Worm (Caenorhabditis elegans) whole organism, mixed stage, embryonic: ENCODE data around the gene T01C3.11.

Experiments
- blmp-1 ChIP-seq: fragments of 150-350 bp; optimal IDR thresholded peaks from 2 replicates; lab custom pipeline; 2014; ENCODE audit warnings: missing biosample characterization, missing genetic modification characterization
- ceh-39 ChIP-seq: fragments of 150-350 bp; optimal IDR thresholded peaks from 2 replicates; lab custom pipeline; 2014; ENCODE audit warnings: missing biosample characterization, missing genetic modification characterization
- ceh-43 ChIP-seq: fragments of 200-800 bp; sonication (Bioruptor generic); optimal IDR thresholded peaks from 2 replicates; lab custom pipeline; 2018; ENCODE audit warnings: mild to moderate bottlenecking, missing genetic modification characterization, moderate library complexity, missing compliant biosample characterization
- ceh-83 ChIP-seq: fragments of 200-800 bp; sonication (Bioruptor generic); optimal IDR thresholded peaks from 2 replicates; lab custom pipeline; 2018; ENCODE audit warnings: mild to moderate bottlenecking, missing genetic modification characterization, missing compliant biosample characterization
- ces-1 ChIP-seq: fragments of 150-350 bp; optimal IDR thresholded peaks from 2 replicates; lab custom pipeline; 2014; ENCODE audit warnings: missing biosample characterization, missing genetic modification reagents, missing genetic modification characterization
- drap-1 ChIP-seq: fragments of 200-800 bp; sonication (Bioruptor generic); optimal IDR thresholded peaks from 3 replicates; lab custom pipeline; 2018; ENCODE audit warnings: mild to moderate bottlenecking, missing genetic modification characterization, missing compliant biosample characterization
- elt-1 ChIP-seq: sonication (generic microtip); optimal IDR thresholded peaks from 2 replicates; lab custom pipeline; 2017; ENCODE audit warnings: missing genetic modification characterization, mild to moderate bottlenecking, missing compliant biosample characterization, antibody characterized with exemption, moderate library complexity, borderline replicate concordance; ENCODE audit not compliant: insufficient read depth
- elt-3 ChIP-seq: fragments of 150-350 bp; optimal IDR thresholded peaks from 2 replicates; lab custom pipeline; 2014; ENCODE audit warnings: missing biosample characterization, missing genetic modification characterization
- flh-1 ChIP-seq: fragments of 200-800 bp; sonication (Bioruptor generic); optimal IDR thresholded peaks from 2 replicates; lab custom pipeline; 2018; ENCODE audit warnings: mild to moderate bottlenecking, missing genetic modification characterization, moderate library complexity, missing compliant biosample characterization
- ham-2 ChIP-seq: fragments of 200-800 bp; sonication (Bioruptor generic); optimal IDR thresholded peaks from 2 replicates; lab custom pipeline; 2018; ENCODE audit warnings: mild to moderate bottlenecking, missing genetic modification characterization, missing compliant biosample characterization
- lin-32 ChIP-seq: fragments of 200-800 bp; sonication (Bioruptor generic); optimal IDR thresholded peaks from 2 replicates; lab custom pipeline; 2018; ENCODE audit warnings: mild to moderate bottlenecking, missing genetic modification characterization, missing compliant biosample characterization
- lsy-2 ChIP-seq: fragments of 150-350 bp; optimal IDR thresholded peaks from 2 replicates; lab custom pipeline; 2014; ENCODE audit warnings: missing biosample characterization, missing genetic modification characterization
- mab-5 ChIP-seq: fragments of 150-350 bp; optimal IDR thresholded peaks from 2 replicates; lab custom pipeline; 2014; ENCODE audit warnings: missing biosample characterization, missing genetic modification characterization
- mep-1 ChIP-seq: fragments of 150-350 bp; optimal IDR thresholded peaks from 2 replicates; lab custom pipeline; 2017; ENCODE audit warnings: missing biosample characterization, missing genetic modification reagents, missing genetic modification characterization, inconsistent platforms
- nhr-12 ChIP-seq: fragments of 150-350 bp; optimal IDR thresholded peaks from 2 replicates; lab custom pipeline; 2014; ENCODE audit warnings: missing biosample characterization, missing genetic modification characterization
- nhr-2 ChIP-seq: fragments of 150-350 bp; optimal IDR thresholded peaks from 2 replicates; lab custom pipeline; 2014; ENCODE audit warnings: missing biosample characterization, missing genetic modification characterization
- nhr-28 ChIP-seq: fragments of 150-350 bp; optimal IDR thresholded peaks from 2 replicates; lab custom pipeline; 2014; ENCODE audit warnings: missing biosample characterization, missing genetic modification characterization
- nhr-76 ChIP-seq: sonication (generic microtip); optimal IDR thresholded peaks from 2 replicates; lab custom pipeline; 2017; ENCODE audit warnings: missing biosample characterization, missing genetic modification characterization
- pha-4 ChIP-seq: fragments of 150-350 bp; optimal IDR thresholded peaks from 2 replicates; lab custom pipeline; 2018; ENCODE audit warnings: missing biosample characterization, missing genetic modification reagents, missing genetic modification characterization
- sem-2 ChIP-seq: fragments of 200-800 bp; sonication (Bioruptor generic); optimal IDR thresholded peaks from 2 replicates; lab custom pipeline; 2018; ENCODE audit warnings: mild to moderate bottlenecking, missing genetic modification characterization, missing compliant biosample characterization
- snpc-4 ChIP-seq: fragments of 150-350 bp; optimal IDR thresholded peaks from 2 replicates; lab custom pipeline; 2014; ENCODE audit warnings: missing biosample characterization, missing genetic modification characterization
- tbx-8 ChIP-seq: fragments of 200-800 bp; sonication (Bioruptor generic); optimal IDR thresholded peaks from 2 replicates; lab custom pipeline; 2018; ENCODE audit warnings: mild to moderate bottlenecking, missing genetic modification characterization, moderate library complexity, missing compliant biosample characterization
- unc-120 ChIP-seq: sonication (generic microtip); optimal IDR thresholded peaks from 2 replicates; lab custom pipeline; 2017; ENCODE audit warnings: missing genetic modification characterization, missing compliant biosample characterization; ENCODE audit not compliant: poor library complexity, severe bottlenecking
- unc-39 ChIP-seq: fragments of 150-350 bp; optimal IDR thresholded peaks from 2 replicates; lab custom pipeline; 2014; ENCODE audit warnings: missing biosample characterization, missing genetic modification characterization
- zip-8 ChIP-seq: fragments of 150-350 bp; optimal IDR thresholded peaks from 2 replicates; lab custom pipeline; 2014; ENCODE audit warnings: missing biosample characterization, missing genetic modification characterization
- ztf-11 ChIP-seq: fragments of 150-350 bp; optimal IDR thresholded peaks from 2 replicates; lab custom pipeline; 2014; ENCODE audit warnings: missing biosample characterization, missing genetic modification characterization

Gene T01C3.11

DNA sequence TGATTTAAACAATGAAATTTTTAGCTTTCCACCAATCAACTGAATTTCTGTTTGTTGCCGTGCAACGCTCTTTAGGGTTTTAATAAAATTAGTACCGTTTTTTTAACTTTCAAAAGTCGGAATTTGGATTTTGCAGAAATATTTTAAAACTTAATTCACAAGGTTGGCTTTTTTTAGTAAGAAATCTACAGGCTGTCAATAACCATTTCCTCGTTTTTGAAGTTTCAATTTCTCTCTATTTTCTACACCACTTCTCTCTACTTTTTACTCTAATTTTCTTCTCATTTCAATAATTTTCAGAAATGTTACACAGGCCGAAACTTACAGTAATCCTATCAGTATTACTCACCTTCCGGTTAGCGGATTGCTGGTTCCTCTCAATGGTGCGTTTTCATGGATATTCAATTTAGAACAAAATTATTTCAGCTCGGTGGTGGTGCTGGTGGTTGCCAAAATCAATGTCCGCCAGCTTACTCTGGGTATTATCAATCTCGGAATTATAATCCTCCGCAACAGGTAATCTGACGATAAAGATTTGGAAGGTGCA lies 21.1 kb upstream of the T01C3.11 start, which contains the start of the genes grd-12 and F02D8.1:
Gene grd-12, plus strand, starts transcription at position 301 of the 547 bp plus-strand sequence.
Gene F02D8.1, minus strand, starts transcription at position 497 of the 547 bp plus-strand sequence.
- TF ChIP-seq ceh-39 (tag; lab: Kevin White, UChicago) (no peak), unc-120 (tag; lab: Kevin White, UChicago) (no peak), nhr-76 (tag; lab: Kevin White, UChicago) (no peak), snpc-4 (tag; lab: Kevin White, UChicago) (no peak), ham-2 (GFP tag; lab: Kevin White, UChicago) (no peak)

DNA sequence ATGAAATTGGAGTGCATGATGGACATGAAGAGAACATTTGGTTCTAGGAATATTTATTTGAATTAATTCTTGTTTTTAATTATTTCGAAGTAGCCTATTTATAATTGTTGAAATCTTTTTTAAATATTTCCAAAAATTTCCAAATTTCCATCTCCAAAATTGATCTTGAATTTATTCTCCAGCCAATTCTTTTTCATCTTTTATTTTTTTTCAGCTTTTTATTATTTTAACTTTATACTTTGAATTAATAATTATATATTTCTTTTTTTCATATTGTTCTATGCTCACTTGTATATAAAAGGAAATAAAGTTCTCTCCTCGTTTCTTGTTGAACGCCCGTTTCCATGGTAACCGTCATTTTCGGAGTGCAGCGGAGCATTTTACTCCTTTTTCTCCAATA lies 19.4 kb upstream of the T01C3.11 start, which contains the start of gene xbx-1:
Gene xbx-1, plus strand, starts transcription at position 301 of the 400 bp plus-strand sequence.
- TF ChIP-seq elt-1 (tag; lab: Kevin White, UChicago) (no peak), unc-39 (tag; lab: Kevin White, UChicago) (no peak), tbx-8 (GFP tag; lab: Kevin White, UChicago) (no peak)
- TF ChIP-seq, all 35 proteins: peak for 0

DNA sequence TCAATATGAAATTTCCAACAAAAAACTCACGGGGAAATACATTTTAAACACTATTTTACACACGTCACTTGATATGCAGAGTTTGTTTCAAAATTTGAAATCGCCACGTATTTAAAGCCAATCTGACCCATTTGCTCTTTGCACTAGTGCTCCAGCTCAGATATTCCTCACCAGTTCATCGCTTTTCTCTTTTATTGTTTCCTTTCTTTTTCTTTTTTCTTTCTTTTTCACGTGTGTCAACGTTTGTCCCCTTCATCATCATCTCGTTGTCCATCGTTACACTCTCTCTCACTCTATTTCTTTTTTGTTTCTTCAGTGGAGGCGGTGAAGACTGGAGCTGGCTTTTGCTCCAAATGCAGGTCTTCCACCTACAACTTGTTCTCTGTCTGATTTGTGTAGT lies 14.7 kb upstream of the T01C3.11 start, which contains the start of gene F02D8.4:
Gene F02D8.4, plus strand, starts transcription at position 301 of the 400 bp plus-strand sequence.
- TF ChIP-seq nhr-76 (tag; lab: Kevin White, UChicago), result no peak

DNA sequence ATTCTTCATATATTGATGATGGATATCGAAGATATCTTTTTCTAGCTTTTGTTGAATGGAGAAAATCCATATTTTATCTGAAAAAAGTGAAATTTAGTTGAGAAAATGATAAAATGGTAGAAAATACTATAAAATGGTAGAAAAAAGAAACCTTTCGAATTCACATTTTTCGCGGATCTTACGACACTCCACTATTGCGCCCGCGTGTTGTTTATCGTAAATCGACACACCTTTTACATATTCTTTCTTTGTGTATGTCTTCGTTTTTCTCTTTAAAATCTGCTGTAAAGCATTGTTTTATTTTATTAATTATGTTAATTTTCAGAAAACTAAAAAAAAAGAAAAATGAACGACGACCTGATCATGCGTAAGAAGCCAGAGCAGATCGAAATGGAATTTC lies 8.5 kb upstream of the T01C3.11 start, which contains the start of the genes cdt-2 and T01C3.2:
Gene cdt-2, minus strand, starts transcription at position 284 of the 400 bp plus-strand sequence.
Gene T01C3.2, plus strand, starts transcription at position 326 of the 400 bp plus-strand sequence.
- TF ChIP-seq lsy-2, result peak; percentile 11
- TF ChIP-seq ceh-83 (GFP tag; lab: Kevin White, UChicago), result no peak
- no peak for TF ChIP-seq snpc-4 (tag; lab: Kevin White, UChicago)
- no peak for TF ChIP-seq nhr-28
- TF ChIP-seq mep-1, result peak; percentile 28
- no peak for TF ChIP-seq mab-5 (tag; lab: Kevin White, UChicago)
- no peak for TF ChIP-seq ztf-11
- TF ChIP-seq elt-3 (tag; lab: Kevin White, UChicago), result no peak
- no peak for TF ChIP-seq lin-32 (GFP tag; lab: Kevin White, UChicago)
- TF ChIP-seq nhr-12 (tag; lab: Kevin White, UChicago), result no peak
- no peak for TF ChIP-seq ham-2 (GFP tag; lab: Kevin White, UChicago)
- no peak for TF ChIP-seq flh-1 (GFP tag; lab: Kevin White, UChicago)
- no peak for TF ChIP-seq pha-4 (tag; lab: Kevin White, UChicago)
- no peak for TF ChIP-seq ceh-43 (GFP tag; lab: Kevin White, UChicago)
- TF ChIP-seq drap-1, result no peak
- no peak for TF ChIP-seq unc-120 (tag; lab: Kevin White, UChicago)

DNA sequence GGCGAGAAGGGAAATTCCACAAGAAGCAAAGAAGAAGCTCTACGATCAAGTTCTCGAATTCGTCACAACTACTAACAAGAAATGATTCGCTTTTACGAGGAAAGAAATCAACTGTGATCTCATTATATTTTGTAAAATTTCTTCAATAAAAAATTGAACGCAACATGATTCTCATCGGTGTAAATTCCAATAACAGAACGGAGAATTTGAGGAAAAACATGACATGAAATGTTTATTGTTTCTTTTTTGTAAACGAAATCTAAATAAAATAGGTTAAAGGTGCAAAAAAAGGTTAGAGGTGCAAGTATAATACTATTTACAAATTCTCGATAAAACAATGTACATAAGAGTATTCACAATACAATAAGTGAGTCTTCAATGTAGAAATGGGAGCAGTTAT lies 7.8 kb upstream of the T01C3.11 start:
- TF ChIP-seq ces-1 (GFP tag; lab: Kevin White, UChicago), result no peak
- TF ChIP-seq nhr-28, result no peak
- no peak for TF ChIP-seq ham-2 (GFP tag; lab: Kevin White, UChicago)
- no peak for TF ChIP-seq ceh-83 (GFP tag; lab: Kevin White, UChicago)
- no peak for TF ChIP-seq blmp-1 (tag; lab: Kevin White, UChicago)
- TF ChIP-seq tbx-8 (GFP tag; lab: Kevin White, UChicago), result no peak
- TF ChIP-seq unc-39 (tag; lab: Kevin White, UChicago), result no peak

DNA sequence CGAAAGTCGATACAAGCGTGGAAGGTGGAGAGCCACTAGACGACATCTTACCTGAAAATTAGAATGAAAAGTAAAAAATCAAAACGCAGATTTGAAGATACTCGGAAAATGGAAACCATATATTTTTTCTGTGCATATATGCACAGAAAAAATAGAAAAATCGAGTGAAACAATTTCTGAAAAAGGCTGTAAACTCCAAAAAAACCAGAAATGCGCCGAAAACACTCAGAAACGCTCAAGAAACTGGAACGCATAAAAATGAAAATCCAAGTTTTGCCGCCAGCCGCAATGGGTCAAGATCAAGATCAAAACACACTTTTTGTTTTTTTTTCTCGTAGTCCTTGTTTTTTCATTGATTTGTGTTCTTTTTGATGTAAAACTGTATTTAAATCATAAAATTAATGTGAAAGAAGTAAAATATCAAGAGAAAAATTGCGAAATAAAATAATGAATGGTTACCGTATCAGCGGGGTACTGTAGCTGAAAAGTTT lies 6.7 kb upstream of the T01C3.11 start, which contains the start of gene T01C3.3:
Gene T01C3.3, minus strand, starts transcription at position 51 of the 491 bp plus-strand sequence.
- TF ChIP-seq blmp-1 (tag; lab: Kevin White, UChicago), result no peak
- no peak for TF ChIP-seq ham-2 (GFP tag; lab: Kevin White, UChicago)
- no peak for TF ChIP-seq nhr-28
- no peak for TF ChIP-seq nhr-2 (tag; lab: Kevin White, UChicago)
- no peak for TF ChIP-seq ceh-83 (GFP tag; lab: Kevin White, UChicago)
- no peak for TF ChIP-seq sem-2 (GFP tag; lab: Kevin White, UChicago)
- TF ChIP-seq lin-32 (GFP tag; lab: Kevin White, UChicago), result no peak
- TF ChIP-seq unc-39 (tag; lab: Kevin White, UChicago), result no peak
- TF ChIP-seq zip-8, result no peak
